Worm (Caenorhabditis elegans): ENCODE results near the gene cyp-34A5.

DNA sequence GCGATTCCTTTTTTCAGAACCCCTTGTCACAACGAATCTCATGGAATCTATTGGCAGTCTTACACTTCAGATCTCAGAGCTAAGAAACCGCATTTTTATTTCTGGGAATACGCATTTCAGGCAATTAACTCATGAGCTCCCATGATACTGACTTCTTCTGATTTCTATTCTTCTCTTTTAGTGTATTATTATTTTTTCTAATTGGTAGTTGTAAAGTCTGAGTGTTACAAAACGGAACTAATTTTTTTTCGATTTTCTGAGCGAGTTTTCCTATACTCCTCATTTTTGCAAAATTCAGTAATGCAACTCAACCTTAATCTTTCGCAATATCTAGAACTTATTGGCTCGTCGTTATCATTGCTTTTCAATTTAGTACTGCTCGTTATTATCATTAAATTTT, 16.9 kb upstream of the cyp-34A5 start, which contains the start of gene str-82:
- no peak for TF ChIP-seq lin-13 (tag; optimal IDR thresholded peaks at IDR 0.05)
- TF ChIP-seq pha-4 (tag; optimal IDR thresholded peaks at IDR 0.05), result no peak
- TF ChIP-seq nhr-12 (tag; optimal IDR thresholded peaks at IDR 0.05), result no peak
- no peak for TF ChIP-seq zip-8 (tag; optimal IDR thresholded peaks at IDR 0.05)
- TF ChIP-seq blmp-1 (tag; optimal IDR thresholded peaks at IDR 0.05), result no peak
- no peak for TF ChIP-seq elt-1 (tag; optimal IDR thresholded peaks at IDR 0.05; ENCODE audit: borderline replicate concordance, insufficient read depth)

Data from whole organism, mixed stage, embryonic.